Fruit fly (Drosophila melanogaster): ENCODE results near the gene CheB38b.

CheB38b gene

dm6 chr2L:20797515-20797847, 19.6 kb downstream of the CheB38b start, which contains the start of gene CG9328:
CG9328 (plus strand) TSS chr2L:20797715.
- peak; percentile 47 for TF ChIP-seq CG17801 (GFP tag; optimal IDR thresholded peaks at IDR 0.05; ENCODE audit: partially characterized antibody)

dm6 chr2L:20796758-20797514, 20.1 kb downstream of the CheB38b start, which contains the start of gene vari:
vari (minus strand) TSS chr2L:20797042.
- no peak for TF ChIP-seq CG17801 (GFP tag; optimal IDR thresholded peaks at IDR 0.05; ENCODE audit: partially characterized antibody)

dm6 chr2L:20795774-20796173, 21.3 kb downstream of the CheB38b start:
- no peak for TF ChIP-seq CG17801 (GFP tag; optimal IDR thresholded peaks at IDR 0.05; ENCODE audit: partially characterized antibody)

- TF ChIP-seq CG17801 (GFP tag; optimal IDR thresholded peaks at IDR 0.05; ENCODE audit: partially characterized antibody): no peak
These were observed 22.4 kb downstream of the CheB38b start for dm6 chr2L:20794656-20795055.

dm6 chr2L:20793881-20794280, 23.2 kb downstream of the CheB38b start:
- peak; percentile 74 for TF ChIP-seq CG17801 (GFP tag; optimal IDR thresholded peaks at IDR 0.05; ENCODE audit: partially characterized antibody)

- TF ChIP-seq CG17801 (GFP tag; optimal IDR thresholded peaks at IDR 0.05; ENCODE audit: partially characterized antibody): no peak
These were observed 24.0 kb downstream of the CheB38b start for dm6 chr2L:20792988-20793544.

dm6 chr2L:20792521-20792920, 24.5 kb downstream of the CheB38b start:
- no peak for TF ChIP-seq CG17801 (GFP tag; optimal IDR thresholded peaks at IDR 0.05; ENCODE audit: partially characterized antibody)

- no peak for TF ChIP-seq CG17801 (GFP tag; optimal IDR thresholded peaks at IDR 0.05; ENCODE audit: partially characterized antibody)
These were observed 29.0 kb downstream of the CheB38b start for dm6 chr2L:20788050-20788449.

- peak; percentile 32 for TF ChIP-seq CG17801 (GFP tag; optimal IDR thresholded peaks at IDR 0.05; ENCODE audit: partially characterized antibody)
These were observed 29.7 kb downstream of the CheB38b start, which contains the start of gene Pomp for dm6 chr2L:20787271-20787791. Pomp (plus strand) TSS chr2L:20787656.

dm6 chr2L:20785333-20785732, 31.7 kb downstream of the CheB38b start:
- TF ChIP-seq CG17801 (GFP tag; optimal IDR thresholded peaks at IDR 0.05; ENCODE audit: partially characterized antibody): no peak

dm6 chr2L:20783908-20784307, 33.2 kb downstream of the CheB38b start:
- no peak for TF ChIP-seq CG17801 (GFP tag; optimal IDR thresholded peaks at IDR 0.05; ENCODE audit: partially characterized antibody)

dm6 chr2L:20783044-20783443, 34.0 kb downstream of the CheB38b start:
- no peak for TF ChIP-seq CG17801 (GFP tag; optimal IDR thresholded peaks at IDR 0.05; ENCODE audit: partially characterized antibody)

- no peak for TF ChIP-seq CG17801 (GFP tag; optimal IDR thresholded peaks at IDR 0.05; ENCODE audit: partially characterized antibody)
These were observed 36.3 kb downstream of the CheB38b start for dm6 chr2L:20780768-20781167.

dm6 chr2L:20778380-20778779, 38.7 kb downstream of the CheB38b start:
- no peak for TF ChIP-seq CG17801 (GFP tag; optimal IDR thresholded peaks at IDR 0.05; ENCODE audit: partially characterized antibody)

dm6 chr2L:20776940-20777502, 40.0 kb downstream of the CheB38b start:
- TF ChIP-seq CG17801 (GFP tag; optimal IDR thresholded peaks at IDR 0.05; ENCODE audit: partially characterized antibody): no peak

dm6 chr2L:20775941-20776340, 41.1 kb downstream of the CheB38b start:
- TF ChIP-seq CG17801 (GFP tag; optimal IDR thresholded peaks at IDR 0.05; ENCODE audit: partially characterized antibody): no peak
